Worm (Caenorhabditis elegans): ENCODE data around the gene odr-4.

Gene odr-4

DNA sequence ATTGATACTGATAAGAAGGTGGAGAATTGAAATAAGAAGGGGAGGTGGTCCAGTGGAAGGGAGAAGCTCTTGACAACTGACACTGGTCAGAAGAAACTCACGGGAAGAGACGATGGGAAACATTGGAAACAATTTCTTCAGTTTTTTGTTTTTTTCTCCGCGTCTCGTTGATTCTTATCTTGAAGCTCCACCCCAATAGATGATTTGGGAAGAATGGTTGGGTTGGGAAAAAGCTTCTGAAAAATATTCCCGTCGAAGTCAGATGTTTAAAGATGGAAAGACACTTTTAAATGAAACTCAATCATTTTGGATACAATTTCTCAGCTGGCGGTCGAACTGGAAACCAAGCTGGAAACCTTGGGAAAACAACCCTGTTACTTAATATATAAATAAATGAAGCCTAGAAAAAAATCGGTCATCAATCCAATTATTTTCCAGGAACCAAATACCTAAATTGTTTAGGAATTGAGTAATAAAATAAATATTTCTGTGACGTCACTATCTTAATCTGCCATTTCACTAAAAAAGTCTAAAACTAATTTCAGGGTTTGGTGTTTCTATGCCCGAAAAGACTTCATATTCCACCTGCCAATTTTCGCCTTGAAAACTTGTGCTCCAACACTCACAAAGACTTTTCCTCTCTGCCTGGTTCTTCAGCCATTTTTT lies at the start of gene odr-4, which contains the start of gene Y102E9.5:
TSS of gene odr-4 (plus strand) at position 616 of the 666 bp plus-strand sequence.
TSS of gene Y102E9.5 (minus strand) at position 101 of the 666 bp plus-strand sequence.
- TF ChIP-seq nhr-80 (tag; optimal IDR thresholded peaks at IDR 0.05) (peak; percentile 4), chd-7 (tag; optimal IDR thresholded peaks at IDR 0.05) (no peak)

DNA sequence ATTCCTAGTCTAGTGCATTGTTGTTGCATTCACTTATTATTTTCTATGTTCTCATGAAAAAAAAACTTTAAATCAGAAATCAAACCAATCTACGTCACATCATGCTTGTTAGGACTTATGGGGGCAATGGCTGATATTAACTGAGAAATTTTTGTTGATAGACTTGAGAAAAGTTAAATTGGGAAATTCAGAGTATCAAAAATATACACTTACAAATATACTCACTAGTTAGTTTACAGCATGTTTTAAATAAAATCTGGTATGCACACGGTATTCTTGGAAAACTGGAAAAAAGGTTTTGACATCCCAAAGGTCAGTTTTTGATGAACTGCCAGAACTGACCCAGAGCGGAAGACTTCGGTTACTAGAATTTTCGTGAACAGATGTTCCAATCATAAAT lies 49.6 kb upstream of the odr-4 start:
- no peak for TF ChIP-seq tbx-9 (tag; optimal IDR thresholded peaks at IDR 0.05; ENCODE audit: borderline replicate concordance)
- TF ChIP-seq madf-6 (GFP tag; IDR thresholded peaks at IDR 0.05) = no peak
- no peak for TF ChIP-seq tlf-1 (GFP tag; optimal IDR thresholded peaks at IDR 0.05)
- TF ChIP-seq cebp-2 (GFP tag; IDR thresholded peaks at IDR 0.05) = no peak
- no peak for TF ChIP-seq zim-3 (tag; optimal IDR thresholded peaks at IDR 0.05)
- TF ChIP-seq him-1 (tag; optimal IDR thresholded peaks at IDR 0.05) = no peak
- no peak for TF ChIP-seq akir-1 (GFP tag; optimal IDR thresholded peaks at IDR 0.05)
- no peak for TF ChIP-seq sea-2 (GFP tag; IDR thresholded peaks at IDR 0.05)
- TF ChIP-seq sdz-38 (tag; optimal IDR thresholded peaks at IDR 0.05) = no peak

DNA sequence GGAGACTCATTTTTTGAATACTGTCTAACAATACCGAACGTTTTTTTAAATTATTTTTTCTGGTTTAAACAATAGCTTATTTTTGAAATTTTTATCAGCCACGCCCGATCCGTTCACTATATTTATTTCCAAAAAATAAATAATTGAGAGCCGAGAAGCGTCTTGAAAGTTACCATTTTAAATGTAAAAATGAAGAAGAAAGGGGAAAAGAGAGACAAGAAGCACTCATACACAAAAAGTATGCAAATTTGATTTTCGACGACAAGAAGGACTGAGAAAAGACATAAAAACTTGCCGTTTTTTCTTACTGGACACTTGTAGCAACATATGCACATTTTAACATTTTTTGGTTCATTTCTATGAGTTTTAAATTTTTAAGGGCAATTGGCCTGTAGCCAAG lies 48.8 kb upstream of the odr-4 start:
- TF ChIP-seq unc-62 (GFP tag; optimal IDR thresholded peaks at IDR 0.05) = no peak
- TF ChIP-seq ceh-58 (GFP tag; IDR thresholded peaks at IDR 0.05) = no peak
- no peak for TF ChIP-seq B0019.2 (GFP tag; conservative IDR thresholded peaks at IDR 0.05)
- TF ChIP-seq ztf-3 (GFP tag; optimal IDR thresholded peaks at IDR 0.05) = no peak
- no peak for TF ChIP-seq mel-28 (tag; optimal IDR thresholded peaks at IDR 0.05; ENCODE audit: borderline replicate concordance)
- no peak for TF ChIP-seq athp-1 (tag; optimal IDR thresholded peaks at IDR 0.05)
- TF ChIP-seq F10E7.11 (tag; optimal IDR thresholded peaks at IDR 0.05) = no peak
- no peak for TF ChIP-seq unc-130 (GFP tag; optimal IDR thresholded peaks at IDR 0.05)
- no peak for TF ChIP-seq ztf-26 (tag; optimal IDR thresholded peaks at IDR 0.05)
- TF ChIP-seq lsl-1 (GFP tag; optimal IDR thresholded peaks at IDR 0.05) = no peak
- no peak for TF ChIP-seq akir-1 (GFP tag; optimal IDR thresholded peaks at IDR 0.05)
- TF ChIP-seq F33H1.4 (GFP tag; IDR thresholded peaks at IDR 0.05) = no peak
- no peak for TF ChIP-seq snpc-4 (GFP tag; optimal IDR thresholded peaks at IDR 0.05)
- no peak for TF ChIP-seq snpc-4 (tag; optimal IDR thresholded peaks at IDR 0.05)
- TF ChIP-seq snpc-1.3 (tag; optimal IDR thresholded peaks at IDR 0.05; ENCODE audit: insufficient read depth) = no peak
- TF ChIP-seq F22D6.2 (tag; optimal IDR thresholded peaks at IDR 0.05) = no peak

DNA sequence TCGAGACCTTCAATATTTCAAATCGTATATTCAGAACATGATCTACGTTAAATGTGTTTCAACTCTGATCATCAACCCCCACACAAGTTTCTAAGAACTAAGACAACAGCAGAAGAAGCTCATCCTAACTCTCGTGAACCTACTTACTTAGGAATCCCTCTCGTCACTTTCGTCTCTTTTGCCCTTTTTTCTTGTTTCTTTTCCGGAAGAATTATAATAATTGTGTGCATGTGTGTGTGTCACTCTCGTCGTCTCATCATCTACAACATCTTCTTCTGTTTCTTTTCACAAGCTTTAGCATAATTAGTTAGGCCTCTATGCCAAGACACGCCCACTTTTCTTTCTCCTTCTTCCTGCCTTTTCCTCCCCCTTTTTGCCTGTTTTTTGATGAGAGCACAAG lies 40.1 kb upstream of the odr-4 start:
- TF ChIP-seq pha-4 (tag; optimal IDR thresholded peaks at IDR 0.05) = no peak
- no peak for TF ChIP-seq hlh-12 (tag; optimal IDR thresholded peaks at IDR 0.05)

DNA sequence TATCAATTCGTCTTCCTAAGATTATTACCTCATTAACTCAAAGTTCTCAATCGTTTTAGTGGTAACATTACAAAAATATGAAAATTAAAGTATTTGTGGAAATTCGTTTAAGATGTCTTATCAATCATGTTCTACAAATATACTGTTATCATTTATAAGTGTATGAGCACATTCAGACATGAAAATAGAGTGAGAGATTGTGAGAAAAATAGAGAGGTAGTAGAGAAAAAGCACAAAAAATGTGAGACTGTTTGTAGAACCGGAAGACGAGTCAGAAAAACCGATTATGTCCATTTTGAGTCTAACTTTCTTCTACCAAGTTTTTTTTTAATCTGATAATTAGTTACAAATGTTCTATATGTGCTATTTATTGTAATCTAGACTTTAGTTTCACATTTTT lies 37.3 kb upstream of the odr-4 start:
- TF ChIP-seq cebp-2 (GFP tag; IDR thresholded peaks at IDR 0.05) (no peak), snpc-1.1 (tag; optimal IDR thresholded peaks at IDR 0.05; ENCODE audit: insufficient read depth) (no peak), nhr-80 (tag; optimal IDR thresholded peaks at IDR 0.05) (peak; percentile 85)

DNA sequence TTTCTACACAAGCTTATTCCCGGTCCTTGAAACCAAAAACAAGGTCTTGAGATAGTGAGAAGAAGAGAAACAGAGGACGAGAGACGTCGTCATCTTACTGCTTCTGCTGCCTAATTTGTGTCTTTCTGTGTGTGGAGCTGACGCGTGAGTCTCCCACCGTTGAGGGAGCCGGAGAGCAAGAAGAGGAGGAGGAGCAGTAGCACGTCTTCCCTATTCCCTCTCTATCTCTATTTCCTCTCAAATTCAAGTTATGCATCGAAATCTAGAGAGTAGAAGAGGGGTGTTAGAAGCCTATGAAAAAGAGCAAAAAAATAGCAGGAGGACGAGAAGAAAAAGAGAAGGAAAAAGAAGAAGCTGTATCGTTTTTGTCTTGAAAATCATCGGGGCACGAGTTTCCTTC lies 35.4 kb upstream of the odr-4 start:
- peak; percentile 6 for TF ChIP-seq atf-7 (tag; optimal IDR thresholded peaks at IDR 0.05)
- TF ChIP-seq madf-3 (GFP tag; IDR thresholded peaks at IDR 0.05) = peak; percentile 37; the same call in 1 of the 2 replicates
- peak; percentile 31; the same call in 1 of the 2 replicates for TF ChIP-seq hmg-1.2 (GFP tag; IDR thresholded peaks at IDR 0.05)
- no peak for TF ChIP-seq hmg-20 (GFP tag; IDR thresholded peaks at IDR 0.05)
- no peak for TF ChIP-seq somi-1 (GFP tag; optimal IDR thresholded peaks at IDR 0.05)
- TF ChIP-seq K12H6.12 (tag; optimal IDR thresholded peaks at IDR 0.05) = peak; percentile 23
- peak in 1 of 3 experiments; percentile 45 for TF ChIP-seq lin-35 (GFP tag; optimal IDR thresholded peaks at IDR 0.05)
- peak; percentile 54 for TF ChIP-seq ceh-27 (GFP tag; optimal IDR thresholded peaks at IDR 0.05)
